Worm (Caenorhabditis elegans) whole organism, late embryonic: Measurements from ENCODE around the gene M176.16.

Experiments used
- C08G9.2 ChIP-seq: sonication (generic microtip); optimal IDR thresholded peaks from 2 replicates; lab custom pipeline; 2016; ENCODE audit warnings: mild to moderate bottlenecking, missing genetic modification characterization, moderate library complexity, missing compliant biosample characterization
- C38D4.7 ChIP-seq: fragments of 200-800 bp; sonication (Bioruptor generic); optimal IDR thresholded peaks from 2 replicates; lab custom pipeline; 2018; ENCODE audit warnings: mild to moderate bottlenecking, missing genetic modification characterization, moderate library complexity, missing compliant biosample characterization
- F13H6.1 ChIP-seq: sonication (generic microtip); optimal IDR thresholded peaks from 2 replicates; lab custom pipeline; 2016; ENCODE audit warnings: missing genetic modification characterization, missing compliant biosample characterization
- K09A11.1 ChIP-seq: sonication (generic microtip); optimal IDR thresholded peaks from 2 replicates; lab custom pipeline; 2017; ENCODE audit warnings: antibody characterized with exemption, mild to moderate bottlenecking, missing genetic modification characterization, missing compliant biosample characterization; ENCODE audit not compliant: insufficient read depth
- T23F11.4 ChIP-seq: fragments of 200-800 bp; sonication (Bioruptor generic); optimal IDR thresholded peaks from 2 replicates; lab custom pipeline; 2018; ENCODE audit warnings: mild to moderate bottlenecking, missing genetic modification characterization, missing compliant biosample characterization
- ahr-1 ChIP-seq: sonication (generic microtip); optimal IDR thresholded peaks from 2 replicates; lab custom pipeline; 2016; ENCODE audit warnings: missing genetic modification characterization, missing compliant biosample characterization
- ceh-14 ChIP-seq: sonication (generic microtip); optimal IDR thresholded peaks from 2 replicates; lab custom pipeline; 2016; ENCODE audit warnings: missing genotype, missing genetic modification characterization, missing compliant biosample characterization
- ceh-18 ChIP-seq: sonication (generic microtip); optimal IDR thresholded peaks from 2 replicates; lab custom pipeline; 2016; ENCODE audit warnings: missing genetic modification characterization, missing compliant biosample characterization
- ceh-30 ChIP-seq: fragments of 150-350 bp; optimal IDR thresholded peaks from 2 replicates; lab custom pipeline; 2014; ENCODE audit warnings: missing biosample characterization, missing genetic modification characterization
- ceh-34 ChIP-seq: sonication (generic microtip); optimal IDR thresholded peaks from 2 replicates; lab custom pipeline; 2016; ENCODE audit warnings: mild to moderate bottlenecking, missing genetic modification characterization, missing compliant biosample characterization
- ceh-45 ChIP-seq: fragments of 200-800 bp; sonication (Bioruptor generic); IDR thresholded peaks from 2 replicates; pipeline ENCODE4 v1.3.6; 2022; ENCODE audit warnings: missing genetic modification reagents, missing genetic modification characterization, missing compliant biosample characterization
- dmd-4 ChIP-seq: sonication (generic microtip); optimal IDR thresholded peaks from 2 replicates; lab custom pipeline; 2016; ENCODE audit warnings: borderline replicate concordance, missing genetic modification characterization, missing compliant biosample characterization
- dve-1 ChIP-seq: sonication (generic microtip); optimal IDR thresholded peaks from 2 replicates; lab custom pipeline; 2017; ENCODE audit warnings: antibody characterized with exemption, mild to moderate bottlenecking, missing genetic modification characterization, missing compliant biosample characterization
- elt-2 ChIP-seq: sonication (generic microtip); optimal IDR thresholded peaks from 2 replicates; lab custom pipeline; 2016; ENCODE audit warnings: missing genetic modification reagents, missing genetic modification characterization, missing compliant biosample characterization
- elt-4 ChIP-seq: sonication (generic microtip); optimal IDR thresholded peaks from 2 replicates; lab custom pipeline; 2016; ENCODE audit warnings: missing genetic modification characterization, missing compliant biosample characterization
- ets-4 ChIP-seq: sonication (generic microtip); optimal IDR thresholded peaks from 2 replicates; lab custom pipeline; 2016; ENCODE audit warnings: missing genetic modification characterization, missing compliant biosample characterization
- eyg-1 ChIP-seq: sonication (generic microtip); optimal IDR thresholded peaks from 2 replicates; lab custom pipeline; 2016; ENCODE audit warnings: missing genotype, missing genetic modification characterization, missing compliant biosample characterization
- fax-1 ChIP-seq: sonication (generic microtip); optimal IDR thresholded peaks from 2 replicates; lab custom pipeline; 2016; ENCODE audit warnings: missing genotype, missing genetic modification characterization, missing compliant biosample characterization
- fkh-10 ChIP-seq: fragments of 150-350 bp; optimal IDR thresholded peaks from 2 replicates; lab custom pipeline; 2014; ENCODE audit warnings: missing biosample characterization, missing genetic modification reagents, missing genetic modification characterization
- fkh-6 ChIP-seq: sonication (generic microtip); optimal IDR thresholded peaks from 2 replicates; lab custom pipeline; 2016; ENCODE audit warnings: missing genetic modification characterization, missing compliant biosample characterization
- gmeb-2 ChIP-seq: sonication (generic microtip); optimal IDR thresholded peaks from 2 replicates; lab custom pipeline; 2016; ENCODE audit warnings: missing genetic modification characterization, inconsistent platforms, missing compliant biosample characterization
- hlh-6 ChIP-seq: sonication (generic microtip); optimal IDR thresholded peaks from 2 replicates; lab custom pipeline; 2016; ENCODE audit warnings: missing genotype, missing genetic modification characterization, missing compliant biosample characterization
- lim-6 ChIP-seq: sonication (generic microtip); optimal IDR thresholded peaks from 2 replicates; lab custom pipeline; 2016; ENCODE audit warnings: missing genetic modification characterization, missing compliant biosample characterization
- madf-2 ChIP-seq: sonication (generic microtip); optimal IDR thresholded peaks from 2 replicates; lab custom pipeline; 2017; ENCODE audit warnings: missing genetic modification characterization, missing compliant biosample characterization
- mec-3 ChIP-seq: sonication (generic microtip); optimal IDR thresholded peaks from 2 replicates; lab custom pipeline; 2016; ENCODE audit warnings: borderline replicate concordance, missing genetic modification characterization, missing compliant biosample characterization
- nfya-1 ChIP-seq: sonication (generic microtip); optimal IDR thresholded peaks from 2 replicates; lab custom pipeline; 2017; ENCODE audit warnings: missing genetic modification characterization, mild to moderate bottlenecking, missing compliant biosample characterization, antibody characterized with exemption, moderate library complexity
- nhr-232 ChIP-seq: sonication (generic microtip); optimal IDR thresholded peaks from 2 replicates; lab custom pipeline; 2016; ENCODE audit warnings: missing genetic modification characterization, missing compliant biosample characterization
- npax-4 ChIP-seq: sonication (generic microtip); optimal IDR thresholded peaks from 2 replicates; lab custom pipeline; 2016; ENCODE audit warnings: missing genetic modification characterization, missing compliant biosample characterization
- pag-3 ChIP-seq: sonication (generic microtip); optimal IDR thresholded peaks from 2 replicates; lab custom pipeline; 2016; ENCODE audit warnings: missing compliant biosample characterization, missing genetic modification characterization, borderline replicate concordance
- pha-2 ChIP-seq: sonication (generic microtip); optimal IDR thresholded peaks from 2 replicates; lab custom pipeline; 2017; ENCODE audit warnings: mild to moderate bottlenecking, missing genetic modification characterization, missing compliant biosample characterization
- pha-4 ChIP-seq: fragments of 150-350 bp; optimal IDR thresholded peaks from 2 replicates; lab custom pipeline; 2018; ENCODE audit warnings: missing biosample characterization, missing genetic modification reagents, missing genetic modification characterization
- pros-1 ChIP-seq: fragments of 150-350 bp; optimal IDR thresholded peaks from 2 replicates; lab custom pipeline; 2014; ENCODE audit warnings: missing biosample characterization, missing genetic modification reagents, missing genetic modification characterization
- ref-2 ChIP-seq: sonication (generic microtip); optimal IDR thresholded peaks from 2 replicates; lab custom pipeline; 2016; ENCODE audit warnings: missing genetic modification characterization, missing compliant biosample characterization
- rnt-1 ChIP-seq: sonication (generic microtip); optimal IDR thresholded peaks from 2 replicates; lab custom pipeline; 2016; ENCODE audit warnings: missing genetic modification characterization, missing compliant biosample characterization
- tbx-2 ChIP-seq: sonication (generic microtip); optimal IDR thresholded peaks from 2 replicates; lab custom pipeline; 2016; ENCODE audit warnings: missing genetic modification characterization, missing compliant biosample characterization
- tbx-7 ChIP-seq: sonication (generic microtip); optimal IDR thresholded peaks from 2 replicates; lab custom pipeline; 2016; ENCODE audit warnings: missing genotype, missing genetic modification characterization, missing compliant biosample characterization
- unc-42 ChIP-seq: sonication (generic microtip); optimal IDR thresholded peaks from 2 replicates; lab custom pipeline; 2016; ENCODE audit warnings: missing genotype, missing genetic modification characterization, missing compliant biosample characterization
- zip-5 ChIP-seq: sonication (generic microtip); optimal IDR thresholded peaks from 2 replicates; lab custom pipeline; 2016; ENCODE audit warnings: missing genetic modification characterization, missing compliant biosample characterization

M176.16 gene

DNA sequence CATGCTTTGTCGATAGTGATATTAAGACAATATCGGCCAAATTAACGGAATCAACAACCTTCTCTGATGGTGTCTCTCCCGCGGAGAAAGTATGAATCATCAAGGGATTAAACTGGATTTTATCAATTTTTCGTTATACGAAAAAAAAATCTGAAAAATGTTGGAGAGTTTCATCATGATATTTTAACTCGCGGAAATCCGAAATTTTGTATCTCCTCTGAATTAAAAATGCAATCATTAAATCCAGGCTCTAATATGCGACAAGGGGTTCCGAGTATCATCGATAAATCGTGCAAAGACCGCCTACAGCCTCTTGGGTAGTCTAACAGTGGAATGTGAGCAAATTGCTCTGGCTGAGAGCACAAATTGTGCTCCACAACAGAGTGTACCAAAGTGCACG, 41.2 kb upstream of the M176.16 start, which contains the start of gene C06C3.10:
C06C3.10 (minus strand) TSS at position 101 of the 400 bp plus-strand sequence.
- no peak for TF ChIP-seq C38D4.7 (GFP tag; lab: Kevin White, UChicago)
- TF ChIP-seq tbx-7 (tag; lab: Kevin White, UChicago), result no peak
- no peak for TF ChIP-seq zip-5 (tag; lab: Kevin White, UChicago)
- TF ChIP-seq hlh-6, result no peak
- no peak for TF ChIP-seq T23F11.4 (GFP tag; lab: Kevin White, UChicago)
- TF ChIP-seq ceh-34 (tag; lab: Kevin White, UChicago), result no peak
- no peak for TF ChIP-seq dmd-4 (tag; lab: Kevin White, UChicago)
- TF ChIP-seq nfya-1 (tag; lab: Kevin White, UChicago), result no peak
- TF ChIP-seq lim-6 (tag; lab: Kevin White, UChicago), result no peak
- TF ChIP-seq pha-2 (tag; lab: Kevin White, UChicago), result no peak

ce11 chrII:9378174-9378573, 40.1 kb upstream of the M176.16 start:
- TF ChIP-seq F13H6.1 (tag; lab: Kevin White, UChicago), result no peak
- TF ChIP-seq ceh-45 (GFP tag; lab: Robert Waterston, UW), result no peak
- TF ChIP-seq tbx-2, result no peak
- TF ChIP-seq nhr-232 (tag; lab: Kevin White, UChicago), result no peak
- TF ChIP-seq madf-2, result no peak
- no peak for TF ChIP-seq K09A11.1 (tag; lab: Kevin White, UChicago)

ce11 chrII:9379796-9380195, 38.5 kb upstream of the M176.16 start, which contains the start of gene srh-48:
Gene srh-48 (plus strand): TSS chrII:9380096.
- no peak for TF ChIP-seq pros-1 (tag; lab: Kevin White, UChicago)
- TF ChIP-seq fkh-6 (tag; lab: Kevin White, UChicago), result no peak
- no peak for TF ChIP-seq dve-1 (tag; lab: Kevin White, UChicago)
- TF ChIP-seq lim-6 (tag; lab: Kevin White, UChicago), result no peak
- TF ChIP-seq T23F11.4 (GFP tag; lab: Kevin White, UChicago), result no peak
- TF ChIP-seq mec-3 (tag; lab: Kevin White, UChicago), result no peak
- TF ChIP-seq C08G9.2 (tag; lab: Kevin White, UChicago), result no peak
- TF ChIP-seq ref-2 (tag; lab: Kevin White, UChicago), result no peak
- no peak for TF ChIP-seq elt-2
- no peak for TF ChIP-seq ceh-18 (tag; lab: Kevin White, UChicago)
- no peak for TF ChIP-seq unc-42 (tag; lab: Kevin White, UChicago)

ce11 chrII:9385241-9385640, 33.1 kb upstream of the M176.16 start, which contains the start of gene C06C3.7:
Gene C06C3.7 (plus strand): TSS chrII:9385541.
- TF ChIP-seq fkh-10 (GFP tag; lab: Kevin White, UChicago) (no peak), unc-42 (tag; lab: Kevin White, UChicago) (no peak), lim-6 (tag; lab: Kevin White, UChicago) (no peak), ahr-1 (tag; lab: Kevin White, UChicago) (no peak), ceh-14 (tag; lab: Kevin White, UChicago) (no peak), fax-1 (tag; lab: Kevin White, UChicago) (no peak), ref-2 (tag; lab: Kevin White, UChicago) (no peak), pros-1 (tag; lab: Kevin White, UChicago) (no peak), K09A11.1 (tag; lab: Kevin White, UChicago) (no peak), pha-4 (no peak), pag-3 (tag; lab: Kevin White, UChicago) (no peak), eyg-1 (no peak), ceh-30 (tag; lab: Kevin White, UChicago) (no peak)

ce11 chrII:9392724-9393123, 25.6 kb upstream of the M176.16 start, which contains the start of gene lido-17:
Gene lido-17 (minus strand): TSS chrII:9392824.
- TF ChIP-seq ref-2 (tag; lab: Kevin White, UChicago) (no peak), elt-4 (no peak), rnt-1 (tag; lab: Kevin White, UChicago) (no peak), ets-4 (tag; lab: Kevin White, UChicago) (no peak), elt-2 (no peak), npax-4 (tag; lab: Kevin White, UChicago) (no peak), gmeb-2 (no peak), C38D4.7 (GFP tag; lab: Kevin White, UChicago) (no peak)
